Worm (Caenorhabditis elegans): Measurements from ENCODE around the gene his-24.

DNA sequence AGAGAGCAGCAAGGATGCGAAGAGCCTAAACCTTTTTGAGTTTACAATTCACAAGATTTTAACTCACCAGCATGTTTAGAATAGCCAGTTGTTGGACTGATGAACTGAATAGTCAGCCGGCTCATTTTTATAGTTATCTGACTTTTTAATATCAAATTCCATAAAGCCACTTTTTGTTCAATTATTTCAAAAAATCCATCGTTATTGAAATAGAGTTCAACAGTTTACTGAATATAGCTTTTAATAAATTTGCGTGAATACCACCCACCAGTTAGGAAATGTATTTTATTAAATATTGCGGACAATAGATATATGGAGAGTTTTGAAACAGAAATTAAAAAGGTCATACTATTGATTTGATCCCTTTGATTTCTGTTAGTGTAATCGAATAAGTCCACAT is 40.2 kb downstream of the his-24 start, which contains the start of gene nspc-20:
- TF ChIP-seq sptf-2 (GFP tag; optimal IDR thresholded peaks at IDR 0.05) (no peak), F37B4.10 (GFP tag; IDR thresholded peaks at IDR 0.05) (no peak), C17E4.6 (GFP tag; IDR thresholded peaks at IDR 0.05) (no peak), F23B12.7 (tag; optimal IDR thresholded peaks at IDR 0.05; ENCODE audit: insufficient read depth) (no peak), pha-4 (tag; optimal IDR thresholded peaks at IDR 0.05) (no peak), ztf-28 (GFP tag; IDR thresholded peaks at IDR 0.05) (no peak), unc-62 (GFP tag; optimal IDR thresholded peaks at IDR 0.05) (no peak), egl-18 (GFP tag; IDR thresholded peaks at IDR 0.05) (no peak), mcd-1 (GFP tag; IDR thresholded peaks at IDR 0.05) (no peak), lin-54 (GFP tag; optimal IDR thresholded peaks at IDR 0.05) (no peak), efl-1 (GFP tag; optimal IDR thresholded peaks at IDR 0.05) (no peak), F22D6.2 (tag; optimal IDR thresholded peaks at IDR 0.05) (no peak), ama-1 (optimal IDR thresholded peaks at IDR 0.05) (no peak), ama-1 (GFP tag; optimal IDR thresholded peaks at IDR 0.05) (no peak), sdz-38 (tag; optimal IDR thresholded peaks at IDR 0.05) (no peak)
